Fruit fly (Drosophila melanogaster): ENCODE measurements around the gene CG43295.
A peak's percentile ranks its signal among the peaks of the same experiment; 100 is the strongest.

The CG43295 gene

DNA sequence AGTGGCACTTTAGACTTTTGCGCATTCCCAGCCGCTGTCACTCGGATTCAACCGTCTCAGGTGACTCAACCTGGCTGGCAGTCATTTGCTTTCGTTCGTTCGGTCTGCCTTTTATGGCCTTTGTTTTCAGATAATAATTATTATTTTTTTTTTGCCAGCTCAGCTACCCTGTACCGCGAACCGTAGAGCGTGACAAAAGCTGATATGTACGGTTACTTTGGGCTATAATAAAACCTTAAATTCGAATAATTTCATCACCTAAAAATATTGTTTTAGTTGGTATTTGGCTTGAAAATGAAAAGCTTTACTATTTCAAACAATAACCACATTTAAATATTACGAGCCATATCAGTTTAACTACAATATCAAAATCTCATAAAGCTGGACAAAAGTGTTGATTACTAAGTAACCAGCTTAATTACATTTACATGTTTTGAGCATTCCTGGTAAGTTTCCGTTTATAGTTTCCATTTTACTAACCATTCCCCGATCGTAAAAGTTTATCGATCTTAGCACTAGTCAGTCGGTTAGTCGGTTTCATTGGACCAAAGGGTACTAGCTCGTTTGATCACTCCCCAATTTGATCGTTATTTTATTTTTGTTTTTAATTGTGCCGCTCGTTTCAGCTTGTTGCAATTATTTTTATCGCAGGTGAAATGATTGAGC, 45.3 kb downstream of the CG43295 start:
- TF ChIP-seq CG32121 (GFP tag; IDR thresholded peaks at IDR 0.05) = 0 out of 2 replicates have a peak, but pooled peaks have one; percentile 23
- no peak for TF ChIP-seq EcR (GFP tag; optimal IDR thresholded peaks at IDR 0.05)
- TF ChIP-seq Pif1A (GFP tag; optimal IDR thresholded peaks at IDR 0.05) = no peak
- no peak for TF ChIP-seq CG8301 (tag; optimal IDR thresholded peaks at IDR 0.05)
- no peak for TF ChIP-seq Ets98B (GFP tag; IDR thresholded peaks at IDR 0.05)
- no peak for TF ChIP-seq D1 (tag; optimal IDR thresholded peaks at IDR 0.05)

DNA sequence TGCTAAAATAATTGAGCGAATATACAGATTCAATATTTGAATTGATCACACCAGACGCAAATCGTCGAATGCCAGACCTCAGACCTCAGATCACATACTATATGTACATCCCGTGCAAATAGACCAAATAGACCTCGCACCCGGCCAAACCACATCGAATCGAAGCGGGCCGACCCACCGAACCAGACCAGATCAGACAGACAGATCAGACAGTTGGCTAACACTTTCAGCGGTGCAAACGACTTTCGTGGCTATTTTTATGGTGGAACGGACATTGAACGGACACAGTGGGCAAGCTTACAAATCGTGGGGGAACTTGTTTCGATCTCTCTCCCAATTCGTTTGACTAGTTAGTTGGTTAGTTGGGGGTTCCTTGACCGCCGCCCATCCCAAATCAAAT, 46.1 kb downstream of the CG43295 start:
- TF ChIP-seq Ets98B (GFP tag; IDR thresholded peaks at IDR 0.05) (peak; percentile 39; the same call in 1 of the 2 replicates), CG4496 (GFP tag; IDR thresholded peaks at IDR 0.05) (0 out of 3 replicates have a peak, but pooled peaks have one; percentile 20), CG10348 (GFP tag; IDR thresholded peaks at IDR 0.05) (no peak), CG8301 (tag; optimal IDR thresholded peaks at IDR 0.05) (no peak), CG15710 (tag; optimal IDR thresholded peaks at IDR 0.05) (no peak), CG9948 (tag; optimal IDR thresholded peaks at IDR 0.05) (no peak), CG14655 (GFP tag; optimal IDR thresholded peaks at IDR 0.05) (no peak), CG8159 (tag; optimal IDR thresholded peaks at IDR 0.05) (no peak), Pif1A (GFP tag; optimal IDR thresholded peaks at IDR 0.05) (no peak), CG13204 (GFP tag; optimal IDR thresholded peaks at IDR 0.05) (no peak), CG17806 (tag; optimal IDR thresholded peaks at IDR 0.05) (no peak), rn (GFP tag; IDR thresholded peaks at IDR 0.05) (no peak), CG34367 (tag; optimal IDR thresholded peaks at IDR 0.05) (no peak), fd96Ca (GFP tag; IDR thresholded peaks at IDR 0.05) (no peak), gl (tag; optimal IDR thresholded peaks at IDR 0.05) (no peak), EcR (GFP tag; optimal IDR thresholded peaks at IDR 0.05) (no peak), CG12605 (GFP tag; IDR thresholded peaks at IDR 0.05) (no peak)

DNA sequence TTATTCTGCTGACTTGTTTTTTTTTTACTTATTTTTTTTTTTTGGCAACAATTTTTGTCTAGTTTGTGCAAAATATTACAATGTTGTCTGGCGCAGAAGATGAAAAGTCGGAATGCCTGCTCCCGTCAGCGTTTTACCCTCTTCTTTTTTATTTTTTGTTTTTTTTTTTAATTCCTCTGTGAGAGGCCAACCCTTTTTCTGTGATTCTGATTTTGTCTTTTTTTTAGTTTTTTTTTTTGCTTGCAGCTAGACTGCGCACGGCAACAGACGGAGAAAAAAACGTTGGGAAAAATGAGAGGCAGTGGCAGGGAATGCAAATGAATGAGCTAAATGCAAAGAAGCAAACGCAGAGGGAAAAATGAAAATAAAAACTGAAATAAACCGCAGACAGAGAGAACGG, 47.4 kb downstream of the CG43295 start:
- TF ChIP-seq CG8159 (tag; optimal IDR thresholded peaks at IDR 0.05) (peak; percentile 6), CG4496 (GFP tag; IDR thresholded peaks at IDR 0.05) (peak; percentile 74), CG15710 (tag; optimal IDR thresholded peaks at IDR 0.05) (peak; percentile 24), CG17806 (tag; optimal IDR thresholded peaks at IDR 0.05) (no peak), CG32121 (GFP tag; IDR thresholded peaks at IDR 0.05) (peak; percentile 64), CG8301 (tag; optimal IDR thresholded peaks at IDR 0.05) (no peak), CG14655 (GFP tag; optimal IDR thresholded peaks at IDR 0.05) (peak; percentile 34), CG34367 (tag; optimal IDR thresholded peaks at IDR 0.05) (no peak), Snoo (tag; optimal IDR thresholded peaks at IDR 0.05) (no peak), CG12605 (GFP tag; IDR thresholded peaks at IDR 0.05) (no peak; the same call in none of the 2 replicates), gl (tag; optimal IDR thresholded peaks at IDR 0.05) (peak; percentile 46), EcR (GFP tag; optimal IDR thresholded peaks at IDR 0.05) (no peak), CG13204 (GFP tag; optimal IDR thresholded peaks at IDR 0.05) (peak; percentile 43), Pif1B (GFP tag; optimal IDR thresholded peaks at IDR 0.05) (peak; percentile 55), CG9948 (tag; optimal IDR thresholded peaks at IDR 0.05) (no peak), fd96Ca (GFP tag; IDR thresholded peaks at IDR 0.05) (no peak), Pif1A (GFP tag; optimal IDR thresholded peaks at IDR 0.05) (peak; percentile 62), Ets98B (GFP tag; IDR thresholded peaks at IDR 0.05) (peak; percentile 56), rn (GFP tag; IDR thresholded peaks at IDR 0.05) (0 out of 2 replicates have a peak, but pooled peaks have one; percentile 23), CG10348 (GFP tag; IDR thresholded peaks at IDR 0.05) (no peak), D1 (tag; optimal IDR thresholded peaks at IDR 0.05) (no peak)

DNA sequence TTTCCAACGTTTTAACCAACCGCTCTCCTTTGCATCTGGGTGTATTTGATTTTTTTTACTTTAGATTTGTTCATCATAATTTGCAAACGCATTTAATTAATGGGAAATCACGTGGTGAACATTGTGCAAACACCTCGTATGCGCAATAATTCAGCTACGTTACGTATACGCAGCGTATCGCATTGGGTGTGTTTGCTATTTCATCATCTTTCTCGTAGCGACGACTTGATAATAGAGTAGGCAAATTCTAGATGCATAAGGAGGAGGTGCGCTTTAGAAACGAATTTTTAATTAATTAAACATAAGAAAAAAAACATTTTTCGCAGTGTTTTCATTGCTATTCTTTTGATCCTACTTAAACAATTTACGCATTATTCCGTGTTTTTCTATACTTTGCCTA, 48.0 kb downstream of the CG43295 start:
- TF ChIP-seq EcR (GFP tag; optimal IDR thresholded peaks at IDR 0.05) = peak; percentile 3
- 0 out of 3 replicates have a peak, but pooled peaks have one; percentile 8 for TF ChIP-seq CG4496 (GFP tag; IDR thresholded peaks at IDR 0.05)
- no peak for TF ChIP-seq D1 (tag; optimal IDR thresholded peaks at IDR 0.05)

DNA sequence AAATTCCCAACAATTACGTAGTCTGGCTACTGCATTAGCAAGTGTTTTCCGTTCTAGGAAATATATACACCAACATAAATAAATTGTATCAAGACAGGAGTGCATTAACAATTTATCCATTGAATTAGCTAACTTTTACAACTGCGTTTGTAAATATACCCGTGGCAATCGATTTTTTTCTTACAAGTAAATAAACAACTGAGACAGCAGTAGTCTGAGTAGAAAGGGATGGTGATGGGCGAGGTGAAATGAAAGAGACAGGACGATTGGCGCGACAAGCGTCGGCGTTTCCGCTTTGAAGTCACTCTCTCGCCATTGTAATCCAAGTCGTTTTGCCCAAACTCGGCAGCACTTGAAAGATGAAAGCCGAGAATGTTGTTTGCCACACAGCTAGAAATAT, 49.9 kb downstream of the CG43295 start:
- TF ChIP-seq CG4496 (GFP tag; IDR thresholded peaks at IDR 0.05) (0 out of 3 replicates have a peak, but pooled peaks have one; percentile 46), CG15710 (tag; optimal IDR thresholded peaks at IDR 0.05) (no peak), CG8159 (tag; optimal IDR thresholded peaks at IDR 0.05) (no peak)

Data from whole organism, pupa.